Fruit fly (Drosophila melanogaster) Kc167 (cell line): Measurements from ENCODE around the gene CG31689.

Experiments
- Myc ChIP-seq: fragments of >200 bp; optimal IDR thresholded peaks from 2 replicates; lab custom pipeline; 2017; ENCODE audit warnings: missing external identifiers
- Sin3A ChIP-seq: fragments of >200 bp; optimal IDR thresholded peaks from 2 replicates; lab custom pipeline; 2018; ENCODE audit warnings: missing external identifiers
- h ChIP-seq: fragments of >200 bp; optimal IDR thresholded peaks from 3 replicates; lab custom pipeline; 2018; ENCODE audit warnings: missing external identifiers
- insv ChIP-seq: fragments of >200 bp; optimal IDR thresholded peaks from 3 replicates; lab custom pipeline; 2018; ENCODE audit warnings: missing external identifiers
- psq ChIP-seq: fragments of >200 bp; optimal IDR thresholded peaks from 2 replicates; lab custom pipeline; 2017; ENCODE audit warnings: missing external identifiers
- ttk ChIP-seq: sonication (Bioruptor generic); optimal IDR thresholded peaks from 2 replicates; lab custom pipeline; 2017; ENCODE audit warnings: missing external identifiers

DNA sequence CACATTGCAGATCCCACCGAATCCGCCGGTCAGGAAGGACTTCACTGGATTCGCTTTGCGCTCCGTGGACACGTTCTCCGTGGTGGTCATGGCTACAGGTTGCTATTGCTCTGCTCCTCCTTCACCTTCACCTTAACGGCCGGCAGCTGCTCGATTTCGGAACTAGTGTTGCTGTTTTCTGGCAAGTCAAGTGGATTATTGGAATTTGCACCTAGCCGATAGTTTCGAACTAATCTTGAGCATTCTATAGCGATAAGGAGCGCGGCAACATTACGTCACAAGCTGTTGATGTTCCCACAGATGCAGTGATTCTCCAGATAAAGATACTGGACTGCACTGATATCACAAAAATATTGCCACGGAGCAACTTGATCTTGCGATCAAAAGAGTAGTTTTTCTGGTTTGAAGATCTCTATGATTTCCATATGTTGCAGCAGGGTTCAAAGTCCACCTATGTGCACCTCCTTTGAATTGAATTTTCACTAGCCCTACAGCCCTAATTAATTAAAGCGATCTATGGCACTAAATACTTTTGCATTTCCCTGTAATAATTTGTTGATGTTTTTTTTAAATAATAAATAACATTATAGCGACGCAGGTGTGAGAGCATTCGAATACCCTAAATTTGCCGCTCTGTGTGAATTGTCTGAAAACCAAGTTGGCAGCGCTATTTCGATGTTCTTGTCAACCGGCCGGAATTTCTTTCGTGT, 44.2 kb downstream of the CG31689 start, which contains the start of the genes colt and HINT1:
- TF ChIP-seq ttk (no peak), h (lab: Kevin White, UChicago) (no peak), Myc (lab: Kevin White, UChicago) (no peak), psq (no peak), insv (no peak), Sin3A (lab: Kevin White, UChicago) (no peak)
